Fruit fly (Drosophila melanogaster): Measurements from ENCODE around the gene Gs1.

Gene Gs1

DNA sequence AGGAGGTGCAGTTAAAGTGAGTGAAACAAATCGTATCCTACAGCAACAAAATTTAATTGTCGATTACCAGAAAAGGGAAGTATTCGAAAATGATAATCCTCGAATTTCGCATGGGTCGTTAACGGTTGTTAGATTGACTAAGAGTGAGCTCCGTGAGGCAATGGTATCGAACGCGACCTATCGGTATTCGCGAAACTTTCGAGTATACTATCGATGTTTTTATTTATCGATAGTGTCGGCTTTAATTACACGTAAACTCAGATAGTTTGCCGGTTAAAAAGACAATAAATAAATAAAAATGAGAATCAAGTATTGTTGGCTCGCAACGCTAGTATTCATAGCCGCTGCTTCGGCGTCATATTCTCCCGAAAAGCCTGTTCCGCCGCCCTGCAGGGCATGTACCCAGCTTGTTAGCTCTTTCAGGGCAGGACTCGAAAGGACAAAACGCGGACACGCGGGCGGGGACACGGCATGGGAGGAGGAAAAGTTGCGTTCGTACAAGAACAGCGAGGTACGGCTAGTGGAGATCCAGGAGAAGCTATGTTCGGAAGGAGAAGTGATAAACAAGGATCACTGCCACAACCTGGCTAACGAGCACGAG, 29.6 kb upstream of the Gs1 start, which contains the start of gene Creld (continued):
- no peak for TF ChIP-seq Fer2 (tag; optimal IDR thresholded peaks at IDR 0.05)
- no peak for TF ChIP-seq tll (GFP tag; optimal IDR thresholded peaks at IDR 0.05)
- peak; percentile 90 for TF ChIP-seq MBD-R2 (GFP tag; IDR thresholded peaks at IDR 0.05)
- TF ChIP-seq CG2875 (GFP tag; optimal IDR thresholded peaks at IDR 0.05), result no peak
- no peak for TF ChIP-seq Stat92E (GFP tag; optimal IDR thresholded peaks at IDR 0.05)
- TF ChIP-seq CHES-1-like (GFP tag; optimal IDR thresholded peaks at IDR 0.05), result peak; percentile 14
- TF ChIP-seq CG1647 (GFP tag; optimal IDR thresholded peaks at IDR 0.05), result no peak
- no peak for TF ChIP-seq prd (optimal IDR thresholded peaks at IDR 0.05)
- no peak for TF ChIP-seq prd (GFP tag; IDR thresholded peaks at IDR 0.05)
- no peak for TF ChIP-seq Camta (GFP tag; optimal IDR thresholded peaks at IDR 0.05)
- peak; percentile 52 for TF ChIP-seq CG13624 (GFP tag; optimal IDR thresholded peaks at IDR 0.05)
- no peak for TF ChIP-seq danr (GFP tag; IDR thresholded peaks at IDR 0.05)
- no peak for TF ChIP-seq slbo (GFP tag; IDR thresholded peaks at IDR 0.05)
- TF ChIP-seq her (GFP tag; optimal IDR thresholded peaks at IDR 0.05), result no peak
- TF ChIP-seq az2 (GFP tag; optimal IDR thresholded peaks at IDR 0.05), result no peak
- no peak for TF ChIP-seq GATAe (GFP tag; conservative IDR thresholded peaks at IDR 0.05)
- no peak for TF ChIP-seq exex (tag; optimal IDR thresholded peaks at IDR 0.05)
- TF ChIP-seq CG14710 (tag; optimal IDR thresholded peaks at IDR 0.05), result peak; percentile 39
- TF ChIP-seq CG10654 (GFP tag; optimal IDR thresholded peaks at IDR 0.05), result no peak
- no peak for TF ChIP-seq Mad (GFP tag; optimal IDR thresholded peaks at IDR 0.05)
- no peak for TF ChIP-seq CG8944 (GFP tag; optimal IDR thresholded peaks at IDR 0.05)
- no peak for TF ChIP-seq CG10147 (GFP tag; optimal IDR thresholded peaks at IDR 0.05)
- no peak for TF ChIP-seq chif (GFP tag; optimal IDR thresholded peaks at IDR 0.05)
- no peak for TF ChIP-seq Abd-B (GFP tag; optimal IDR thresholded peaks at IDR 0.05)
- no peak for TF ChIP-seq CG4730 (GFP tag; IDR thresholded peaks at IDR 0.05)
- no peak for TF ChIP-seq NC2β (GFP tag; optimal IDR thresholded peaks at IDR 0.05)
- TF ChIP-seq run (tag; optimal IDR thresholded peaks at IDR 0.05), result no peak
- no peak for TF ChIP-seq CG1233 (GFP tag; optimal IDR thresholded peaks at IDR 0.05)
- no peak for TF ChIP-seq Bdp1 (GFP tag; optimal IDR thresholded peaks at IDR 0.05)
- TF ChIP-seq CG13296 (GFP tag; optimal IDR thresholded peaks at IDR 0.05), result no peak
- TF ChIP-seq B-H2 (GFP tag; optimal IDR thresholded peaks at IDR 0.05), result peak; percentile 36
- TF ChIP-seq Ada2b (GFP tag; IDR thresholded peaks at IDR 0.05), result no peak
- no peak for TF ChIP-seq CG6175 (GFP tag; IDR thresholded peaks at IDR 0.05)
- TF ChIP-seq maf-S (GFP tag; optimal IDR thresholded peaks at IDR 0.05), result no peak
- TF ChIP-seq CG7357 (GFP tag; IDR thresholded peaks at IDR 0.05), result no peak
- TF ChIP-seq Nf-YC (tag; optimal IDR thresholded peaks at IDR 0.05), result no peak
- TF ChIP-seq Side (GFP tag; optimal IDR thresholded peaks at IDR 0.05), result no peak
- no peak for TF ChIP-seq CG18764 (GFP tag; optimal IDR thresholded peaks at IDR 0.05)
- no peak for TF ChIP-seq CG1603 (tag; optimal IDR thresholded peaks at IDR 0.05)
- no peak for TF ChIP-seq pho (GFP tag; optimal IDR thresholded peaks at IDR 0.05)
- TF ChIP-seq CG32767 (GFP tag; IDR thresholded peaks at IDR 0.05), result no peak
- TF ChIP-seq CG18011 (GFP tag; optimal IDR thresholded peaks at IDR 0.05), result no peak
- no peak for TF ChIP-seq gsb-n (tag; optimal IDR thresholded peaks at IDR 0.05)
- no peak for TF ChIP-seq CG9727 (GFP tag; optimal IDR thresholded peaks at IDR 0.05)
- no peak for TF ChIP-seq sqz (GFP tag; optimal IDR thresholded peaks at IDR 0.05)
- no peak for TF ChIP-seq CG3163 (GFP tag; optimal IDR thresholded peaks at IDR 0.05)
- TF ChIP-seq CG9817 (tag; optimal IDR thresholded peaks at IDR 0.05), result no peak
- TF ChIP-seq stc (GFP tag; IDR thresholded peaks at IDR 0.05), result no peak
- peak; percentile 51; the same call in 1 of the 2 replicates for TF ChIP-seq sob (GFP tag; IDR thresholded peaks at IDR 0.05)
- TF ChIP-seq CG15479 (GFP tag; optimal IDR thresholded peaks at IDR 0.05), result no peak
- no peak for TF ChIP-seq Rx (GFP tag; IDR thresholded peaks at IDR 0.05)
- TF ChIP-seq tio (GFP tag; optimal IDR thresholded peaks at IDR 0.05), result no peak

Data from whole organism, embryonic.